Worm (Caenorhabditis elegans) whole organism, mixed stage, embryonic: ENCODE results near the gene Y105C5B.1.

ENCODE experiments used
- blmp-1 ChIP-seq: fragments of 150-350 bp; optimal IDR thresholded peaks from 2 replicates; lab custom pipeline; 2014; ENCODE audit warnings: missing biosample characterization, missing genetic modification characterization
- ceh-43 ChIP-seq: fragments of 200-800 bp; sonication (Bioruptor generic); optimal IDR thresholded peaks from 2 replicates; lab custom pipeline; 2018; ENCODE audit warnings: mild to moderate bottlenecking, missing genetic modification characterization, moderate library complexity, missing compliant biosample characterization
- ceh-83 ChIP-seq: fragments of 200-800 bp; sonication (Bioruptor generic); optimal IDR thresholded peaks from 2 replicates; lab custom pipeline; 2018; ENCODE audit warnings: mild to moderate bottlenecking, missing genetic modification characterization, missing compliant biosample characterization
- ces-1 ChIP-seq: fragments of 150-350 bp; optimal IDR thresholded peaks from 2 replicates; lab custom pipeline; 2014; ENCODE audit warnings: missing biosample characterization, missing genetic modification reagents, missing genetic modification characterization
- cnd-1 ChIP-seq: fragments of 200-800 bp; sonication (Bioruptor generic); optimal IDR thresholded peaks from 2 replicates; lab custom pipeline; 2018; ENCODE audit warnings: mild to moderate bottlenecking, missing genetic modification characterization, missing compliant biosample characterization
- drap-1 ChIP-seq: fragments of 200-800 bp; sonication (Bioruptor generic); optimal IDR thresholded peaks from 3 replicates; lab custom pipeline; 2018; ENCODE audit warnings: mild to moderate bottlenecking, missing genetic modification characterization, missing compliant biosample characterization
- elt-1 ChIP-seq: sonication (generic microtip); optimal IDR thresholded peaks from 2 replicates; lab custom pipeline; 2017; ENCODE audit warnings: missing genetic modification characterization, mild to moderate bottlenecking, missing compliant biosample characterization, antibody characterized with exemption, moderate library complexity, borderline replicate concordance; ENCODE audit not compliant: insufficient read depth
- elt-3 ChIP-seq: fragments of 150-350 bp; optimal IDR thresholded peaks from 2 replicates; lab custom pipeline; 2014; ENCODE audit warnings: missing biosample characterization, missing genetic modification characterization
- flh-1 ChIP-seq: fragments of 200-800 bp; sonication (Bioruptor generic); optimal IDR thresholded peaks from 2 replicates; lab custom pipeline; 2018; ENCODE audit warnings: mild to moderate bottlenecking, missing genetic modification characterization, moderate library complexity, missing compliant biosample characterization
- ham-2 ChIP-seq: fragments of 200-800 bp; sonication (Bioruptor generic); optimal IDR thresholded peaks from 2 replicates; lab custom pipeline; 2018; ENCODE audit warnings: mild to moderate bottlenecking, missing genetic modification characterization, missing compliant biosample characterization
- hlh-1 ChIP-seq: fragments of 150-350 bp; optimal IDR thresholded peaks from 2 replicates; lab custom pipeline; 2014; ENCODE audit warnings: missing biosample characterization, missing genetic modification reagents, missing genetic modification characterization
- lin-13 ChIP-seq: fragments of 150-350 bp; optimal IDR thresholded peaks from 2 replicates; lab custom pipeline; 2014; ENCODE audit warnings: missing biosample characterization, missing genetic modification characterization
- lin-32 ChIP-seq: fragments of 200-800 bp; sonication (Bioruptor generic); optimal IDR thresholded peaks from 2 replicates; lab custom pipeline; 2018; ENCODE audit warnings: mild to moderate bottlenecking, missing genetic modification characterization, missing compliant biosample characterization
- lsy-2 ChIP-seq: fragments of 150-350 bp; optimal IDR thresholded peaks from 2 replicates; lab custom pipeline; 2014; ENCODE audit warnings: missing biosample characterization, missing genetic modification characterization
- mab-5 ChIP-seq: fragments of 150-350 bp; optimal IDR thresholded peaks from 2 replicates; lab custom pipeline; 2014; ENCODE audit warnings: missing biosample characterization, missing genetic modification characterization
- mep-1 ChIP-seq: fragments of 150-350 bp; optimal IDR thresholded peaks from 2 replicates; lab custom pipeline; 2017; ENCODE audit warnings: missing biosample characterization, missing genetic modification reagents, missing genetic modification characterization, inconsistent platforms
- mls-2 ChIP-seq: sonication (generic microtip); optimal IDR thresholded peaks from 2 replicates; lab custom pipeline; 2016; ENCODE audit warnings: mild to moderate bottlenecking, missing genetic modification characterization, moderate library complexity, missing compliant biosample characterization
- nhr-12 ChIP-seq: fragments of 150-350 bp; optimal IDR thresholded peaks from 2 replicates; lab custom pipeline; 2014; ENCODE audit warnings: missing biosample characterization, missing genetic modification characterization
- nhr-237 ChIP-seq: fragments of 150-350 bp; optimal IDR thresholded peaks from 2 replicates; lab custom pipeline; 2014; ENCODE audit warnings: missing biosample characterization, missing genetic modification characterization
- nhr-28 ChIP-seq: fragments of 150-350 bp; optimal IDR thresholded peaks from 2 replicates; lab custom pipeline; 2014; ENCODE audit warnings: missing biosample characterization, missing genetic modification characterization
- nhr-76 ChIP-seq: sonication (generic microtip); optimal IDR thresholded peaks from 2 replicates; lab custom pipeline; 2017; ENCODE audit warnings: missing biosample characterization, missing genetic modification characterization
- pha-4 ChIP-seq: fragments of 150-350 bp; optimal IDR thresholded peaks from 2 replicates; lab custom pipeline; 2018; ENCODE audit warnings: missing biosample characterization, missing genetic modification reagents, missing genetic modification characterization
- sem-2 ChIP-seq: fragments of 200-800 bp; sonication (Bioruptor generic); optimal IDR thresholded peaks from 2 replicates; lab custom pipeline; 2018; ENCODE audit warnings: mild to moderate bottlenecking, missing genetic modification characterization, missing compliant biosample characterization
- snpc-4 ChIP-seq: fragments of 150-350 bp; optimal IDR thresholded peaks from 2 replicates; lab custom pipeline; 2014; ENCODE audit warnings: missing biosample characterization, missing genetic modification characterization
- sptf-1 ChIP-seq: sonication (generic microtip); optimal IDR thresholded peaks from 2 replicates; lab custom pipeline; 2017; ENCODE audit warnings: mild to moderate bottlenecking, missing genetic modification characterization, moderate library complexity, missing compliant biosample characterization
- tbx-8 ChIP-seq: fragments of 200-800 bp; sonication (Bioruptor generic); optimal IDR thresholded peaks from 2 replicates; lab custom pipeline; 2018; ENCODE audit warnings: mild to moderate bottlenecking, missing genetic modification characterization, moderate library complexity, missing compliant biosample characterization
- unc-120 ChIP-seq: sonication (generic microtip); optimal IDR thresholded peaks from 2 replicates; lab custom pipeline; 2017; ENCODE audit warnings: missing genetic modification characterization, missing compliant biosample characterization; ENCODE audit not compliant: poor library complexity, severe bottlenecking
- unc-62 ChIP-seq: fragments of 150-350 bp; optimal IDR thresholded peaks from 2 replicates; lab custom pipeline; 2014; ENCODE audit warnings: missing biosample characterization, missing genetic modification reagents, missing genetic modification characterization
- zip-8 ChIP-seq: fragments of 150-350 bp; optimal IDR thresholded peaks from 2 replicates; lab custom pipeline; 2014; ENCODE audit warnings: missing biosample characterization, missing genetic modification characterization
- ztf-11 ChIP-seq: fragments of 150-350 bp; optimal IDR thresholded peaks from 2 replicates; lab custom pipeline; 2014; ENCODE audit warnings: missing biosample characterization, missing genetic modification characterization

Y105C5B.1 gene

ce11 chrIV:15894819-15895218 is 24.4 kb downstream of the Y105C5B.1 start:
- TF ChIP-seq tbx-8 (GFP tag; lab: Kevin White, UChicago) (no peak), sem-2 (GFP tag; lab: Kevin White, UChicago) (no peak), hlh-1 (tag; lab: Kevin White, UChicago) (no peak), ces-1 (no peak), ceh-83 (GFP tag; lab: Kevin White, UChicago) (no peak), zip-8 (tag; lab: Kevin White, UChicago) (no peak), nhr-28 (tag; lab: Kevin White, UChicago) (no peak), elt-1 (no peak)

ce11 chrIV:15900158-15900557 is 29.7 kb downstream of the Y105C5B.1 start:
- TF ChIP-seq nhr-237 (tag; lab: Kevin White, UChicago) (no peak), mep-1 (tag; lab: Kevin White, UChicago) (no peak), lsy-2 (tag; lab: Kevin White, UChicago) (no peak), tbx-8 (GFP tag; lab: Kevin White, UChicago) (no peak), lin-32 (GFP tag; lab: Kevin White, UChicago) (no peak), mab-5 (no peak), sptf-1 (tag; lab: Kevin White, UChicago) (no peak), nhr-28 (tag; lab: Kevin White, UChicago) (no peak), pha-4 (tag; lab: Kevin White, UChicago) (no peak), ham-2 (GFP tag; lab: Kevin White, UChicago) (no peak), ztf-11 (no peak), elt-1 (no peak), nhr-76 (tag; lab: Kevin White, UChicago) (no peak), lin-13 (tag; lab: Kevin White, UChicago) (no peak), blmp-1 (tag; lab: Kevin White, UChicago) (no peak)

ce11 chrIV:15901123-15901522 is 30.7 kb downstream of the Y105C5B.1 start, which contains the start of gene Y105C5B.5:
Gene Y105C5B.5, minus strand, starts transcription at chrIV:15901225.
- TF ChIP-seq tbx-8 (GFP tag; lab: Kevin White, UChicago) (no peak), nhr-237 (tag; lab: Kevin White, UChicago) (no peak), cnd-1 (no peak), blmp-1 (tag; lab: Kevin White, UChicago) (no peak), mls-2 (tag; lab: Kevin White, UChicago) (no peak), flh-1 (GFP tag; lab: Kevin White, UChicago) (no peak), nhr-12 (tag; lab: Kevin White, UChicago) (no peak), ceh-43 (GFP tag; lab: Kevin White, UChicago) (no peak), elt-3 (tag; lab: Kevin White, UChicago) (no peak), mab-5 (no peak), lin-32 (GFP tag; lab: Kevin White, UChicago) (no peak), ces-1 (no peak), elt-1 (no peak), mep-1 (tag; lab: Kevin White, UChicago) (no peak)

- TF ChIP-seq lin-13 (tag; lab: Kevin White, UChicago) (no peak), cnd-1 (no peak), zip-8 (tag; lab: Kevin White, UChicago) (no peak), mls-2 (tag; lab: Kevin White, UChicago) (no peak), tbx-8 (GFP tag; lab: Kevin White, UChicago) (no peak), nhr-12 (tag; lab: Kevin White, UChicago) (no peak), sem-2 (GFP tag; lab: Kevin White, UChicago) (no peak), ham-2 (GFP tag; lab: Kevin White, UChicago) (no peak), nhr-28 (tag; lab: Kevin White, UChicago) (no peak), elt-3 (tag; lab: Kevin White, UChicago) (no peak)
- TF ChIP-seq, all 35 proteins: peak for 0
Observed at ce11 chrIV:15906059-15906632, 35.7 kb downstream of the Y105C5B.1 start, which contains the start of gene srv-15. Gene srv-15, plus strand, starts transcription at chrIV:15906582.

DNA sequence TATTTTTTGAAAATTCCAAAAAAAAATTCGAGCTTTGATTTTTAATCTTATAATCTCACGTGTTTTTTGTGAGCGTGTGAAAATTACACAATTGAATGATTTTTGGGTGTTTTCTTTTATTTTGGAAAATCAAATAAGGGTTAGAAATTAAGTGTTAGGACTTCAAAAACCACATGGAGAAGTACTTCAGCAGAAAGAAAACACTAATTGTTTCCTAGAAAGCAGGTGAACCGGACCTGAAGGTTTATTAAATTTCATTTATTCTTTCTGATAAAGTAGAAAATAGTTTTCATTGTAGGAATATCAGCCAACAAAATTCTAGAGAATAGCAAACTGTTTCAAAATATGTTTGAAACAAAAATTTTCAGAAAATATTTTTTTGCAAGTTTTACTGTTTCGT is 37.8 kb downstream of the Y105C5B.1 start:
- TF ChIP-seq hlh-1 (tag; lab: Kevin White, UChicago) (no peak), mab-5 (no peak)

DNA sequence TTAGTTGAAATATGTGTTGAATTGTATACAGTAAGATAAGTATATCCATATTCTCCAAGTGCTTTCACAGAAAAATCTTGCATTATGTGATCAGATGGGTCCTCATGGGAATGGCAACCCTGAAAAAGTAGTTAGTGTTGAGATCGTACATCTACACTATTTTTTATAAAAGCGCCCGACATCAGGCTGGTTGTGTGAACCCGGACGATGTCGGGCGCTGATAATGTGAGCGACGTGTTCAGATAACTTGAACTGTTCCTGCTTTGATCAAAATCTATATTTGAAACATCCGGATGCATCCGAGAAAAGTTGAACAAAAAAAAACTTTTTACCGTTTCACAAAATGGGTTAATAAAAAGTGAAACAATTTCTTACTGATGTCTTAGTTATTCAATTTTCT is 44.6 kb downstream of the Y105C5B.1 start:
- TF ChIP-seq nhr-237 (tag; lab: Kevin White, UChicago) = no peak
- TF ChIP-seq mls-2 (tag; lab: Kevin White, UChicago) = no peak
- TF ChIP-seq hlh-1 (tag; lab: Kevin White, UChicago) = no peak
- no peak for TF ChIP-seq ham-2 (GFP tag; lab: Kevin White, UChicago)
- no peak for TF ChIP-seq mep-1 (tag; lab: Kevin White, UChicago)
- TF ChIP-seq drap-1 (GFP tag; lab: Kevin White, UChicago) = no peak
- no peak for TF ChIP-seq flh-1 (GFP tag; lab: Kevin White, UChicago)
- no peak for TF ChIP-seq ztf-11
- no peak for TF ChIP-seq unc-62
- no peak for TF ChIP-seq tbx-8 (GFP tag; lab: Kevin White, UChicago)
- no peak for TF ChIP-seq zip-8 (tag; lab: Kevin White, UChicago)
- TF ChIP-seq snpc-4 (tag; lab: Kevin White, UChicago) = no peak
- no peak for TF ChIP-seq lin-13 (tag; lab: Kevin White, UChicago)
- no peak for TF ChIP-seq blmp-1 (tag; lab: Kevin White, UChicago)
- TF ChIP-seq unc-120 (tag; lab: Kevin White, UChicago) = no peak
- TF ChIP-seq, all 35 proteins: peak for 0
